Worm (Caenorhabditis elegans) whole organism, early embryonic: ENCODE data around the gene pxl-1.
A peak's percentile ranks its signal among the peaks of the same experiment; 100 is the strongest.

Experiments
- B0310.2 ChIP-seq: sonication (generic microtip); optimal IDR thresholded peaks from 2 replicates; lab custom pipeline; 2016; ENCODE audit warnings: mild to moderate bottlenecking, missing genetic modification characterization, missing compliant biosample characterization
- F13C5.2 ChIP-seq: sonication (generic microtip); optimal IDR thresholded peaks from 2 replicates; lab custom pipeline; 2017; ENCODE audit warnings: mild to moderate bottlenecking, missing genetic modification characterization, inconsistent platforms, missing compliant biosample characterization
- aly-1 ChIP-seq: sonication (generic microtip); optimal IDR thresholded peaks from 2 replicates; lab custom pipeline; 2016; ENCODE audit warnings: missing genetic modification characterization, missing compliant biosample characterization
- ama-1 ChIP-seq: fragments of 150-350 bp; optimal IDR thresholded peaks from 2 replicates; lab custom pipeline; 2014
- ceh-13 ChIP-seq: fragments of 200-800 bp; sonication (Bioruptor generic); optimal IDR thresholded peaks from 2 replicates; lab custom pipeline; 2018; ENCODE audit warnings: mild to moderate bottlenecking, missing genetic modification characterization, missing compliant biosample characterization
- ceh-36 ChIP-seq: sonication (generic microtip); optimal IDR thresholded peaks from 2 replicates; lab custom pipeline; 2016; ENCODE audit warnings: missing genetic modification characterization, inconsistent platforms, missing compliant biosample characterization
- ets-7 ChIP-seq: sonication (generic microtip); optimal IDR thresholded peaks from 2 replicates; lab custom pipeline; 2016; ENCODE audit warnings: missing genotype, missing genetic modification characterization, missing compliant biosample characterization
- flt-1 ChIP-seq: fragments of 200-800 bp; sonication (Bioruptor generic); IDR thresholded peaks from 2 replicates; pipeline ENCODE4 v1.3.6; 2022; ENCODE audit warnings: missing genetic modification characterization, missing compliant biosample characterization
- hmbx-1 ChIP-seq: sonication (generic microtip); optimal IDR thresholded peaks from 2 replicates; lab custom pipeline; 2016; ENCODE audit warnings: mild to moderate bottlenecking, missing genetic modification characterization, missing compliant biosample characterization
- hmg-4 ChIP-seq: fragments of 200-800 bp; sonication (Bioruptor generic); optimal IDR thresholded peaks from 2 replicates; lab custom pipeline; 2018; ENCODE audit warnings: mild to moderate bottlenecking, missing genetic modification characterization, missing compliant biosample characterization
- hnd-1 ChIP-seq: sonication (generic microtip); optimal IDR thresholded peaks from 2 replicates; lab custom pipeline; 2016; ENCODE audit warnings: missing genetic modification characterization, missing compliant biosample characterization
- pes-1 ChIP-seq: fragments of 200-800 bp; sonication (Bioruptor generic); IDR thresholded peaks from 2 replicates; pipeline ENCODE4 v1.3.6; 2022; ENCODE audit warnings: missing genetic modification reagents, missing genetic modification characterization, missing compliant biosample characterization
- scrt-1 ChIP-seq: fragments of 200-800 bp; sonication (Bioruptor generic); IDR thresholded peaks from 2 replicates; pipeline ENCODE4 v1.3.6; 2022; ENCODE audit warnings: missing genetic modification characterization, missing compliant biosample characterization
- sea-1 ChIP-seq: fragments of 200-800 bp; sonication (Bioruptor generic); conservative IDR thresholded peaks from 2 replicates; pipeline ENCODE4 v1.3.6; 2022; ENCODE audit warnings: missing genetic modification characterization, missing compliant biosample characterization
- tbx-11 ChIP-seq: fragments of 200-800 bp; sonication (Bioruptor generic); IDR thresholded peaks from 2 replicates; pipeline ENCODE4 v1.3.6; 2022; ENCODE audit warnings: missing genetic modification characterization, missing compliant biosample characterization
- tbx-37 ChIP-seq: fragments of 200-800 bp; sonication (Bioruptor generic); conservative IDR thresholded peaks from 2 replicates; pipeline ENCODE4 v1.3.6; 2022; ENCODE audit warnings: missing genetic modification reagents, missing genetic modification characterization, missing compliant biosample characterization
- tra-4 ChIP-seq: sonication (generic microtip); optimal IDR thresholded peaks from 2 replicates; lab custom pipeline; 2017; ENCODE audit warnings: missing genetic modification characterization, missing compliant biosample characterization

The pxl-1 gene

ce11 chrIII:5906059-5906458, 10.2 kb upstream of the pxl-1 start, which contains the start of gene dpff-1:
TSS of gene dpff-1 (minus strand) at chrIII:5906346.
- TF ChIP-seq tra-4 (tag; lab: Kevin White, UChicago) (no peak), F13C5.2 (tag; lab: Kevin White, UChicago) (peak; percentile 23)

- TF ChIP-seq B0310.2 (tag; lab: Kevin White, UChicago) (no peak), flt-1 (GFP tag; lab: Robert Waterston, UW) (no peak), ceh-36 (no peak), hmg-4 (GFP tag; lab: Kevin White, UChicago) (no peak), ets-7 (no peak), hnd-1 (no peak), aly-1 (tag; lab: Kevin White, UChicago) (no peak), tbx-37 (GFP tag; lab: Robert Waterston, UW) (no peak), sea-1 (GFP tag; lab: Robert Waterston, UW) (no peak), hmbx-1 (no peak), tbx-11 (GFP tag; lab: Robert Waterston, UW) (no peak), F13C5.2 (tag; lab: Kevin White, UChicago) (no peak), tra-4 (tag; lab: Kevin White, UChicago) (no peak), ama-1 (lab: Kevin White, UChicago) (no peak), ceh-13 (no peak), pes-1 (GFP tag; lab: Robert Waterston, UW) (no peak), scrt-1 (GFP tag; lab: Robert Waterston, UW) (no peak)
Observed at ce11 chrIII:5902558-5902957, 6.7 kb upstream of the pxl-1 start.

ce11 chrIII:5900709-5901108, 4.9 kb upstream of the pxl-1 start:
- TF ChIP-seq pes-1 (GFP tag; lab: Robert Waterston, UW): no peak
- no peak for TF ChIP-seq sea-1 (GFP tag; lab: Robert Waterston, UW)
- TF ChIP-seq tbx-37 (GFP tag; lab: Robert Waterston, UW): no peak
- TF ChIP-seq hnd-1: no peak
- TF ChIP-seq ama-1 (lab: Kevin White, UChicago): no peak
- no peak for TF ChIP-seq hmg-4 (GFP tag; lab: Kevin White, UChicago)
- TF ChIP-seq tbx-11 (GFP tag; lab: Robert Waterston, UW): no peak
- no peak for TF ChIP-seq B0310.2 (tag; lab: Kevin White, UChicago)
- no peak for TF ChIP-seq F13C5.2 (tag; lab: Kevin White, UChicago)
- no peak for TF ChIP-seq tra-4 (tag; lab: Kevin White, UChicago)
- TF ChIP-seq scrt-1 (GFP tag; lab: Robert Waterston, UW): no peak
- TF ChIP-seq ets-7: no peak
- TF ChIP-seq aly-1 (tag; lab: Kevin White, UChicago): no peak
- TF ChIP-seq ceh-36: no peak
- TF ChIP-seq flt-1 (GFP tag; lab: Robert Waterston, UW): no peak; the same call in 1 of the 2 replicates
- TF ChIP-seq hmbx-1: no peak
- no peak for TF ChIP-seq ceh-13

ce11 chrIII:5898631-5899030, 2.8 kb upstream of the pxl-1 start:
- TF ChIP-seq tra-4 (tag; lab: Kevin White, UChicago): no peak
- no peak for TF ChIP-seq B0310.2 (tag; lab: Kevin White, UChicago)
- TF ChIP-seq tbx-37 (GFP tag; lab: Robert Waterston, UW): no peak
- TF ChIP-seq ets-7: no peak
- no peak for TF ChIP-seq sea-1 (GFP tag; lab: Robert Waterston, UW)

- no peak for TF ChIP-seq scrt-1 (GFP tag; lab: Robert Waterston, UW)
- TF ChIP-seq B0310.2 (tag; lab: Kevin White, UChicago): no peak
- no peak for TF ChIP-seq tra-4 (tag; lab: Kevin White, UChicago)
- TF ChIP-seq hnd-1: no peak
- TF ChIP-seq aly-1 (tag; lab: Kevin White, UChicago): no peak
- TF ChIP-seq sea-1 (GFP tag; lab: Robert Waterston, UW): no peak
- no peak for TF ChIP-seq ama-1 (lab: Kevin White, UChicago)
- TF ChIP-seq ceh-36: no peak
- no peak for TF ChIP-seq flt-1 (GFP tag; lab: Robert Waterston, UW)
- no peak for TF ChIP-seq ceh-13
- TF ChIP-seq ets-7: no peak
- no peak for TF ChIP-seq hmg-4 (GFP tag; lab: Kevin White, UChicago)
- no peak for TF ChIP-seq F13C5.2 (tag; lab: Kevin White, UChicago)
- TF ChIP-seq hmbx-1: no peak
- no peak for TF ChIP-seq tbx-11 (GFP tag; lab: Robert Waterston, UW)
- no peak for TF ChIP-seq tbx-37 (GFP tag; lab: Robert Waterston, UW)
Observed at ce11 chrIII:5897468-5897867, 1.7 kb upstream of the pxl-1 start.

- TF ChIP-seq ceh-36 (no peak), ama-1 (lab: Kevin White, UChicago) (no peak)
Observed at ce11 chrIII:5892909-5893308, 2.9 kb downstream of the pxl-1 start.

- TF ChIP-seq B0310.2 (tag; lab: Kevin White, UChicago): no peak
- no peak for TF ChIP-seq ceh-13
- TF ChIP-seq aly-1 (tag; lab: Kevin White, UChicago): no peak
- no peak for TF ChIP-seq ets-7
- TF ChIP-seq hnd-1: no peak
- TF ChIP-seq scrt-1 (GFP tag; lab: Robert Waterston, UW): no peak
- no peak for TF ChIP-seq F13C5.2 (tag; lab: Kevin White, UChicago)
- TF ChIP-seq hmg-4 (GFP tag; lab: Kevin White, UChicago): no peak
- TF ChIP-seq sea-1 (GFP tag; lab: Robert Waterston, UW): no peak
- TF ChIP-seq flt-1 (GFP tag; lab: Robert Waterston, UW): no peak
- TF ChIP-seq tbx-11 (GFP tag; lab: Robert Waterston, UW): no peak
- no peak for TF ChIP-seq tra-4 (tag; lab: Kevin White, UChicago)
- TF ChIP-seq pes-1 (GFP tag; lab: Robert Waterston, UW): no peak
- TF ChIP-seq tbx-37 (GFP tag; lab: Robert Waterston, UW): no peak
- no peak for TF ChIP-seq ceh-36
- TF ChIP-seq hmbx-1: no peak
- TF ChIP-seq ama-1 (lab: Kevin White, UChicago): no peak
Observed at ce11 chrIII:5888675-5889074, 7.1 kb downstream of the pxl-1 start, which contains the start of gene C28H8.8. TSS of gene C28H8.8 (minus strand) at chrIII:5888775.

- no peak for TF ChIP-seq scrt-1 (GFP tag; lab: Robert Waterston, UW)
- TF ChIP-seq F13C5.2 (tag; lab: Kevin White, UChicago): no peak
- no peak for TF ChIP-seq ceh-13
- TF ChIP-seq tra-4 (tag; lab: Kevin White, UChicago): no peak
- no peak for TF ChIP-seq ceh-36
- no peak for TF ChIP-seq ama-1 (lab: Kevin White, UChicago)
- no peak for TF ChIP-seq tbx-11 (GFP tag; lab: Robert Waterston, UW)
- no peak for TF ChIP-seq sea-1 (GFP tag; lab: Robert Waterston, UW)
- TF ChIP-seq B0310.2 (tag; lab: Kevin White, UChicago): no peak
- no peak for TF ChIP-seq ets-7
- TF ChIP-seq aly-1 (tag; lab: Kevin White, UChicago): no peak
- no peak for TF ChIP-seq tbx-37 (GFP tag; lab: Robert Waterston, UW)
- TF ChIP-seq hmbx-1: no peak
- no peak for TF ChIP-seq hnd-1
- TF ChIP-seq hmg-4 (GFP tag; lab: Kevin White, UChicago): no peak
- no peak for TF ChIP-seq flt-1 (GFP tag; lab: Robert Waterston, UW)
- no peak for TF ChIP-seq pes-1 (GFP tag; lab: Robert Waterston, UW)
Observed at ce11 chrIII:5886893-5887292, 8.9 kb downstream of the pxl-1 start, which contains the start of gene C28H8.7. TSS of gene C28H8.7 (minus strand) at chrIII:5886993.
